Fruit fly (Drosophila melanogaster) whole organism, embryonic: ENCODE results near the gene CG10576.
A peak's percentile ranks its signal among the peaks of the same experiment; 100 is the strongest.

Experiments used
- Atf6 ChIP-seq: fragments of 200-800 bp; sonication (Bioruptor generic); IDR thresholded peaks from 2 replicates; pipeline ENCODE4 v1.3.6; 2022; ENCODE audit warnings: missing biosample characterization, missing genetic modification characterization
- C15 ChIP-seq: fragments of 200-800 bp; sonication (Bioruptor generic); IDR thresholded peaks from 3 replicates; pipeline ENCODE4 v1.3.6; 2022; ENCODE audit warnings: missing biosample characterization, missing genetic modification characterization
- CG12071 ChIP-seq: fragments of 200-800 bp; sonication (Bioruptor generic); optimal IDR thresholded peaks from 3 replicates; lab custom pipeline; 2018; ENCODE audit warnings: missing biosample characterization, mild to moderate bottlenecking, missing genetic modification characterization
- CG12236 ChIP-seq: fragments of 200-800 bp; sonication (Bioruptor generic); optimal IDR thresholded peaks from 2 replicates; lab custom pipeline; 2016; ENCODE audit warnings: missing biosample characterization, missing genetic modification characterization
- CG13624 ChIP-seq: fragments of 200-800 bp; sonication (Bioruptor generic); optimal IDR thresholded peaks from 2 replicates; lab custom pipeline; 2016; ENCODE audit warnings: missing biosample characterization, missing genetic modification characterization
- CG13775 ChIP-seq: fragments of 200-800 bp; sonication (Bioruptor generic); optimal IDR thresholded peaks from 3 replicates; lab custom pipeline; 2017; ENCODE audit warnings: missing biosample characterization, mild to moderate bottlenecking, missing genetic modification characterization
- CG14710 ChIP-seq: fragments of 200-800 bp; sonication (Bioruptor generic); optimal IDR thresholded peaks from 3 replicates; lab custom pipeline; 2019; ENCODE audit warnings: missing biosample characterization, mild to moderate bottlenecking, missing genetic modification characterization, moderate library complexity
- CG14965 ChIP-seq: fragments of 200-800 bp; sonication (Bioruptor generic); optimal IDR thresholded peaks from 2 replicates; lab custom pipeline; 2016; ENCODE audit warnings: missing biosample characterization, missing genetic modification characterization, borderline replicate concordance
- CG15011 ChIP-seq: fragments of 200-800 bp; sonication (Bioruptor generic); optimal IDR thresholded peaks from 3 replicates; lab custom pipeline; 2018; ENCODE audit warnings: missing biosample characterization, mild to moderate bottlenecking, missing genetic modification characterization
- CG15479 ChIP-seq: fragments of 200-800 bp; sonication (Bioruptor generic); optimal IDR thresholded peaks from 3 replicates; lab custom pipeline; 2019; ENCODE audit warnings: missing biosample characterization, mild to moderate bottlenecking, missing genetic modification characterization, moderate library complexity
- CG17359 ChIP-seq: fragments of 200-800 bp; sonication (Bioruptor generic); optimal IDR thresholded peaks from 3 replicates; lab custom pipeline; 2018; ENCODE audit warnings: missing biosample characterization, mild to moderate bottlenecking, missing genetic modification characterization, moderate library complexity
- CG17361 ChIP-seq: fragments of 200-800 bp; sonication (Bioruptor generic); IDR thresholded peaks from 3 replicates; pipeline ENCODE4 v1.3.6; 2022; ENCODE audit warnings: missing biosample characterization, missing genetic modification characterization
- CG1792 ChIP-seq: fragments of 200-800 bp; sonication (Bioruptor generic); optimal IDR thresholded peaks from 2 replicates; lab custom pipeline; 2016; ENCODE audit warnings: missing biosample characterization, missing genetic modification characterization
- CG3281 ChIP-seq: fragments of 200-800 bp; sonication (Bioruptor generic); optimal IDR thresholded peaks from 3 replicates; lab custom pipeline; 2017; ENCODE audit warnings: missing biosample characterization, mild to moderate bottlenecking, missing genetic modification characterization
- CG34376 ChIP-seq: fragments of 200-800 bp; sonication (Bioruptor generic); optimal IDR thresholded peaks from 2 replicates; lab custom pipeline; 2018; ENCODE audit warnings: missing biosample characterization, mild to moderate bottlenecking, missing genetic modification characterization
- CG34422 ChIP-seq: fragments of 200-800 bp; sonication (Bioruptor generic); IDR thresholded peaks from 3 replicates; pipeline ENCODE4 v1.3.6; 2022; ENCODE audit warnings: missing biosample characterization, missing genetic modification characterization
- CG42726 ChIP-seq: fragments of 200-800 bp; sonication (Bioruptor generic); IDR thresholded peaks from 2 replicates; pipeline ENCODE4 v1.3.6; 2022; ENCODE audit warnings: missing biosample characterization, missing genetic modification characterization; ENCODE audit not compliant: partially characterized antibody
- CG4617 ChIP-seq: fragments of 200-800 bp; sonication (Bioruptor generic); optimal IDR thresholded peaks from 3 replicates; lab custom pipeline; 2016; ENCODE audit warnings: missing biosample characterization, missing genetic modification characterization, borderline replicate concordance
- CG4730 ChIP-seq: fragments of 200-800 bp; sonication (Bioruptor generic); IDR thresholded peaks from 2 replicates; pipeline ENCODE4 v1.3.6; 2022; ENCODE audit warnings: missing biosample characterization, missing genetic modification characterization
- CG6813 ChIP-seq: fragments of 200-800 bp; sonication (Bioruptor generic); optimal IDR thresholded peaks from 2 replicates; lab custom pipeline; 2017; ENCODE audit warnings: missing biosample characterization, missing genetic modification characterization, mild to moderate bottlenecking, moderate library complexity, missing genetic modification reagents
- CG7372 ChIP-seq: fragments of 200-800 bp; sonication (Bioruptor generic); IDR thresholded peaks from 2 replicates; pipeline ENCODE4 v1.3.6; 2022; ENCODE audit warnings: missing biosample characterization, missing genetic modification characterization
- CG8281 ChIP-seq: fragments of 200-800 bp; sonication (Bioruptor generic); optimal IDR thresholded peaks from 2 replicates; lab custom pipeline; 2018; ENCODE audit warnings: missing biosample characterization, mild to moderate bottlenecking, missing genetic modification characterization, moderate library complexity
- Dad ChIP-seq: fragments of 200-800 bp; sonication (Bioruptor generic); optimal IDR thresholded peaks from 3 replicates; lab custom pipeline; 2016; ENCODE audit warnings: missing biosample characterization, missing genetic modification characterization
- HmgZ ChIP-seq: fragments of 200-800 bp; sonication (Bioruptor generic); optimal IDR thresholded peaks from 2 replicates; lab custom pipeline; 2018; ENCODE audit warnings: missing biosample characterization, mild to moderate bottlenecking, missing genetic modification characterization
- MTF-1 ChIP-seq: fragments of 200-800 bp; sonication (Bioruptor generic); optimal IDR thresholded peaks from 2 replicates; lab custom pipeline; 2018; ENCODE audit warnings: missing biosample characterization, mild to moderate bottlenecking, missing genetic modification characterization, borderline replicate concordance
- NK7.1 ChIP-seq: fragments of 200-800 bp; sonication (Bioruptor generic); optimal IDR thresholded peaks from 3 replicates; lab custom pipeline; 2016; ENCODE audit warnings: missing biosample characterization, missing genetic modification characterization
- Poxn ChIP-seq: fragments of 200-800 bp; sonication (Bioruptor generic); IDR thresholded peaks from 2 replicates; pipeline ENCODE4 v1.3.6; 2022; ENCODE audit warnings: missing biosample characterization, missing genetic modification characterization
- Sox102F ChIP-seq: fragments of 200-800 bp; sonication (Bioruptor generic); optimal IDR thresholded peaks from 2 replicates; lab custom pipeline; 2018; ENCODE audit warnings: missing biosample characterization, mild to moderate bottlenecking, missing genetic modification characterization, moderate library complexity
- Sry-δ ChIP-seq: fragments of 200-800 bp; sonication (Bioruptor generic); optimal IDR thresholded peaks from 2 replicates; lab custom pipeline; 2016; ENCODE audit warnings: missing biosample characterization, missing genetic modification characterization
- Xbp1 ChIP-seq: fragments of 200-800 bp; sonication (Bioruptor generic); optimal IDR thresholded peaks from 3 replicates; lab custom pipeline; 2016; ENCODE audit warnings: missing biosample characterization, mild to moderate bottlenecking, missing genetic modification characterization
- ara ChIP-seq: fragments of 200-800 bp; sonication (Bioruptor generic); IDR thresholded peaks from 2 replicates; pipeline ENCODE4 v1.3.6; 2022; ENCODE audit warnings: missing biosample characterization, missing genetic modification characterization
- cas ChIP-seq: fragments of 200-800 bp; sonication (Bioruptor generic); IDR thresholded peaks from 2 replicates; pipeline ENCODE4 v1.3.6; 2022; ENCODE audit warnings: missing biosample characterization, missing genetic modification characterization
- cwo ChIP-seq: fragments of 200-800 bp; sonication (Bioruptor generic); optimal IDR thresholded peaks from 3 replicates; lab custom pipeline; 2017; ENCODE audit warnings: missing biosample characterization, missing genetic modification characterization, mild to moderate bottlenecking, moderate library complexity, missing genetic modification reagents
- danr ChIP-seq: fragments of 200-800 bp; sonication (Bioruptor generic); IDR thresholded peaks from 2 replicates; pipeline ENCODE4 v1.3.6; 2022; ENCODE audit warnings: missing biosample characterization, missing genetic modification characterization
- dati ChIP-seq: fragments of 200-800 bp; sonication (Bioruptor generic); IDR thresholded peaks from 2 replicates; pipeline ENCODE4 v1.3.6; 2022; ENCODE audit warnings: missing biosample characterization, missing genetic modification characterization
- dmrt11E ChIP-seq: fragments of 200-800 bp; sonication (Bioruptor generic); optimal IDR thresholded peaks from 3 replicates; lab custom pipeline; 2018; ENCODE audit warnings: missing biosample characterization, mild to moderate bottlenecking, missing genetic modification characterization, moderate library complexity
- esg ChIP-seq: fragments of 200-800 bp; sonication (Bioruptor generic); conservative IDR thresholded peaks from 2 replicates; pipeline ENCODE4 v1.3.6; 2022; ENCODE audit warnings: missing biosample characterization, missing genetic modification characterization
- fd96Cb ChIP-seq: fragments of 200-800 bp; sonication (Bioruptor generic); optimal IDR thresholded peaks from 2 replicates; lab custom pipeline; 2018; ENCODE audit warnings: missing biosample characterization, mild to moderate bottlenecking, missing genetic modification characterization, moderate library complexity
- ftz-f1 ChIP-seq: fragments of 200-800 bp; sonication (Bioruptor generic); optimal IDR thresholded peaks from 2 replicates; lab custom pipeline; 2016; ENCODE audit warnings: missing biosample characterization, missing genetic modification characterization
- gro ChIP-seq: fragments of 200-800 bp; sonication (Bioruptor generic); optimal IDR thresholded peaks from 2 replicates; lab custom pipeline; 2016; ENCODE audit warnings: missing biosample characterization, missing genetic modification characterization
- h ChIP-seq: fragments of >200 bp; optimal IDR thresholded peaks from 2 replicates; lab custom pipeline; 2017
- hkb ChIP-seq, 2 experiments: fragments of 200-800 bp in 1 of 2; fragments of >200 bp in 1 of 2; sonication (Bioruptor generic) in 1 of 2; IDR thresholded peaks in 1 of 2; optimal IDR thresholded peaks in 1 of 2; 2 replicates each; pipeline versions ENCODE4 v1.3.6 to Lab custom; 2017 to 2022; ENCODE audit warnings: missing biosample characterization in 1 of 2, missing genetic modification characterization in 1 of 2
- hth ChIP-seq: fragments of >200 bp; optimal IDR thresholded peaks from 2 replicates; lab custom pipeline; 2017; ENCODE audit warnings: inconsistent platforms
- inv ChIP-seq: fragments of 200-800 bp; sonication (Bioruptor generic); IDR thresholded peaks from 2 replicates; pipeline ENCODE4 v1.3.6; 2022; ENCODE audit warnings: missing biosample characterization, missing genetic modification characterization; ENCODE audit not compliant: partially characterized antibody
- pros ChIP-seq: fragments of 200-800 bp; sonication (Bioruptor generic); optimal IDR thresholded peaks from 3 replicates; lab custom pipeline; 2019; ENCODE audit warnings: missing biosample characterization, mild to moderate bottlenecking, missing genetic modification characterization, moderate library complexity
- rib ChIP-seq: fragments of 200-800 bp; sonication (Bioruptor generic); IDR thresholded peaks from 2 replicates; pipeline ENCODE4 v1.3.6; 2022; ENCODE audit warnings: missing biosample characterization, missing genetic modification characterization
- sd ChIP-seq: fragments of 200-800 bp; sonication (Bioruptor generic); optimal IDR thresholded peaks from 3 replicates; lab custom pipeline; 2018; ENCODE audit warnings: missing biosample characterization, mild to moderate bottlenecking, missing genetic modification characterization, moderate library complexity
- sima ChIP-seq: fragments of 200-800 bp; sonication (Bioruptor generic); optimal IDR thresholded peaks from 2 replicates; lab custom pipeline; 2016; ENCODE audit warnings: missing biosample characterization, missing genetic modification characterization
- sob ChIP-seq: fragments of 200-800 bp; sonication (Bioruptor generic); IDR thresholded peaks from 2 replicates; pipeline ENCODE4 v1.3.6; 2022; ENCODE audit warnings: missing biosample characterization, missing genetic modification characterization
- zen ChIP-seq: fragments of 200-800 bp; sonication (Bioruptor generic); optimal IDR thresholded peaks from 3 replicates; lab custom pipeline; 2018; ENCODE audit warnings: missing biosample characterization, mild to moderate bottlenecking, missing genetic modification characterization, moderate library complexity

The CG10576 gene

dm6 chr3L:5807370-5808100 is 42.0 kb upstream of the CG10576 start (continued):
- no peak for TF ChIP-seq HmgZ (tag; lab: Kevin White, UChicago)
- TF ChIP-seq CG7372, result no peak
- no peak for TF ChIP-seq esg (GFP tag; lab: Robert Waterston, UW)
- 0 out of 3 replicates have a peak, but pooled peaks have one; percentile 33 for TF ChIP-seq C15 (GFP tag; lab: Robert Waterston, UW)
- TF ChIP-seq ftz-f1 (GFP tag; lab: Kevin White, UChicago), result no peak
- TF ChIP-seq Poxn (GFP tag; lab: Robert Waterston, UW), result no peak
- no peak for TF ChIP-seq CG4730 (GFP tag; lab: Robert Waterston, UW)
- TF ChIP-seq CG6813 (GFP tag; lab: Kevin White, UChicago), result peak; percentile 50
- TF ChIP-seq h (lab: Kevin White, UChicago), result no peak
- no peak for TF ChIP-seq CG8281 (tag; lab: Kevin White, UChicago)
- no peak for TF ChIP-seq fd96Cb (tag; lab: Kevin White, UChicago)
- TF ChIP-seq CG14965 (GFP tag; lab: Kevin White, UChicago), result no peak
- no peak for TF ChIP-seq CG34422 (GFP tag; lab: Robert Waterston, UW)
- peak; percentile 9 for TF ChIP-seq gro
- TF ChIP-seq danr (GFP tag; lab: Robert Waterston, UW), result no peak
- TF ChIP-seq pros (GFP tag; lab: Kevin White, UChicago), result no peak
- no peak for TF ChIP-seq CG3281 (GFP tag; lab: Kevin White, UChicago)
- no peak for TF ChIP-seq CG15011 (GFP tag; lab: Kevin White, UChicago)
- TF ChIP-seq CG17361 (GFP tag; lab: Robert Waterston, UW), result no peak
- peak; percentile 25 for TF ChIP-seq zen (tag; lab: Kevin White, UChicago)
- no peak for TF ChIP-seq hth (lab: Kevin White, UChicago)
- no peak for TF ChIP-seq Sry-δ
- no peak for TF ChIP-seq cas
- no peak for TF ChIP-seq CG42726
- peak; percentile 3 for TF ChIP-seq CG12236
- peak; percentile 34 for TF ChIP-seq cwo (GFP tag; lab: Kevin White, UChicago)
- no peak for TF ChIP-seq CG14710 (tag; lab: Kevin White, UChicago)
- no peak for TF ChIP-seq inv (GFP tag; lab: Robert Waterston, UW)
- no peak for TF ChIP-seq Dad (GFP tag; lab: Kevin White, UChicago)
- TF ChIP-seq rib (GFP tag; lab: Robert Waterston, UW), result no peak
- peak; percentile 58 for TF ChIP-seq CG34376 (GFP tag; lab: Kevin White, UChicago)
- TF ChIP-seq sima, result no peak
- peak; percentile 25 for TF ChIP-seq CG12071
- TF ChIP-seq NK7.1 (GFP tag; lab: Kevin White, UChicago), result peak; percentile 6
- TF ChIP-seq CG4617 (GFP tag; lab: Kevin White, UChicago), result no peak
- no peak for TF ChIP-seq Sox102F (GFP tag; lab: Kevin White, UChicago)
- peak; percentile 1 for TF ChIP-seq CG17359 (tag; lab: Kevin White, UChicago)
- TF ChIP-seq CG1792 (GFP tag; lab: Kevin White, UChicago), result no peak
- TF ChIP-seq Atf6, result peak; percentile 45
- no peak for TF ChIP-seq hkb (optimal IDR thresholded peaks at IDR 0.05; lab: Kevin White, UChicago)
- TF ChIP-seq hkb (GFP tag; IDR thresholded peaks at IDR 0.05; lab: Robert Waterston, UW), result peak; percentile 31; the same call in 1 of the 2 replicates
- peak; percentile 81 for TF ChIP-seq CG15479 (GFP tag; lab: Kevin White, UChicago)
- TF ChIP-seq ara, result no peak
- no peak for TF ChIP-seq MTF-1 (GFP tag; lab: Kevin White, UChicago)
- TF ChIP-seq Xbp1 (GFP tag; lab: Kevin White, UChicago), result no peak
- no peak for TF ChIP-seq CG13624
- no peak for TF ChIP-seq dmrt11E (tag; lab: Kevin White, UChicago)
- TF ChIP-seq sob (GFP tag; lab: Robert Waterston, UW), result 0 out of 2 replicates have a peak, but pooled peaks have one; percentile 47
- peak; percentile 59 for TF ChIP-seq sd
- no peak for TF ChIP-seq CG13775 (GFP tag; lab: Kevin White, UChicago)
- no peak for TF ChIP-seq dati
